Fruit fly (Drosophila melanogaster) whole organism, embryonic: ENCODE measurements around the gene CG16985.

Experiments used
- Bteb2 ChIP-seq: fragments of 200-800 bp; sonication (Bioruptor generic); optimal IDR thresholded peaks from 2 replicates; lab custom pipeline; 2016; ENCODE audit warnings: missing biosample characterization, missing genetic modification characterization
- CG10209 ChIP-seq: fragments of 200-800 bp; sonication (Bioruptor generic); optimal IDR thresholded peaks from 3 replicates; lab custom pipeline; 2017; ENCODE audit warnings: missing biosample characterization, mild to moderate bottlenecking, missing genetic modification characterization, missing genetic modification reagents
- CG10267 ChIP-seq: fragments of 200-800 bp; sonication (Bioruptor generic); optimal IDR thresholded peaks from 2 replicates; lab custom pipeline; 2018; ENCODE audit warnings: missing biosample characterization, mild to moderate bottlenecking, missing genetic modification characterization, moderate library complexity
- CG10321 ChIP-seq: fragments of 200-800 bp; sonication (Bioruptor generic); IDR thresholded peaks from 2 replicates; pipeline ENCODE4 v1.3.6; 2022; ENCODE audit warnings: missing biosample characterization, missing genetic modification characterization
- CG10431 ChIP-seq: fragments of 200-800 bp; sonication (Bioruptor generic); optimal IDR thresholded peaks from 3 replicates; lab custom pipeline; 2018; ENCODE audit warnings: missing biosample characterization, mild to moderate bottlenecking, missing genetic modification characterization
- CG10959 ChIP-seq: fragments of 200-800 bp; sonication (Bioruptor generic); IDR thresholded peaks from 2 replicates; pipeline ENCODE4 v1.3.6; 2022; ENCODE audit warnings: missing biosample characterization, missing genetic modification characterization
- CG11456 ChIP-seq: fragments of 200-800 bp; sonication (Bioruptor generic); IDR thresholded peaks from 3 replicates; pipeline ENCODE4 v1.3.6; 2022; ENCODE audit warnings: missing biosample characterization, missing genetic modification characterization
- CG11504 ChIP-seq: fragments of 200-800 bp; sonication (Bioruptor generic); optimal IDR thresholded peaks from 3 replicates; lab custom pipeline; 2019; ENCODE audit warnings: missing biosample characterization, mild to moderate bottlenecking, missing genetic modification characterization, moderate library complexity
- CG12391 ChIP-seq: fragments of 200-800 bp; sonication (Bioruptor generic); optimal IDR thresholded peaks from 3 replicates; lab custom pipeline; 2018; ENCODE audit warnings: missing biosample characterization, mild to moderate bottlenecking, missing genetic modification characterization, moderate library complexity
- CG12659 ChIP-seq: fragments of 200-800 bp; sonication (Bioruptor generic); optimal IDR thresholded peaks from 3 replicates; lab custom pipeline; 2017; ENCODE audit warnings: mild to moderate bottlenecking, missing biosample characterization, missing genetic modification reagents, missing genetic modification characterization
- CG1603 ChIP-seq: fragments of 200-800 bp; sonication (Bioruptor generic); optimal IDR thresholded peaks from 2 replicates; lab custom pipeline; 2019; ENCODE audit warnings: missing biosample characterization, mild to moderate bottlenecking, missing genetic modification characterization, moderate library complexity
- CG18619 ChIP-seq: fragments of 200-800 bp; sonication (Bioruptor generic); optimal IDR thresholded peaks from 3 replicates; lab custom pipeline; 2017; ENCODE audit warnings: missing biosample characterization, mild to moderate bottlenecking, missing genetic modification characterization
- CG31365 ChIP-seq: fragments of 200-800 bp; sonication (Bioruptor generic); optimal IDR thresholded peaks from 2 replicates; lab custom pipeline; 2018; ENCODE audit warnings: missing biosample characterization, mild to moderate bottlenecking, missing genetic modification characterization
- CG3163 ChIP-seq: fragments of 200-800 bp; sonication (Bioruptor generic); optimal IDR thresholded peaks from 3 replicates; lab custom pipeline; 2016; ENCODE audit warnings: missing biosample characterization, missing genetic modification characterization
- CG4404 ChIP-seq: fragments of 200-800 bp; sonication (Bioruptor generic); IDR thresholded peaks from 2 replicates; pipeline ENCODE4 v1.3.6; 2022; ENCODE audit warnings: missing biosample characterization, missing genetic modification characterization
- CG5180 ChIP-seq: fragments of 200-800 bp; sonication (Bioruptor generic); optimal IDR thresholded peaks from 3 replicates; lab custom pipeline; 2017; ENCODE audit warnings: missing biosample characterization, missing genetic modification characterization, mild to moderate bottlenecking, moderate library complexity, missing genetic modification reagents
- CG6683 ChIP-seq: fragments of 200-800 bp; sonication (Bioruptor generic); optimal IDR thresholded peaks from 2 replicates; lab custom pipeline; 2017; ENCODE audit warnings: missing biosample characterization, mild to moderate bottlenecking, missing genetic modification characterization, missing genetic modification reagents
- E2f1 ChIP-seq: fragments of 200-800 bp; sonication (Bioruptor generic); IDR thresholded peaks from 2 replicates; pipeline ENCODE4 v1.3.6; 2022; ENCODE audit warnings: missing biosample characterization, missing genetic modification characterization
- H15 ChIP-seq: fragments of 200-800 bp; sonication (Bioruptor generic); IDR thresholded peaks from 3 replicates; pipeline ENCODE4 v1.3.6; 2022; ENCODE audit warnings: missing biosample characterization, missing genetic modification characterization
- HHEX ChIP-seq: fragments of 200-800 bp; sonication (Bioruptor generic); optimal IDR thresholded peaks from 3 replicates; lab custom pipeline; 2017; ENCODE audit warnings: missing biosample characterization, mild to moderate bottlenecking, missing genetic modification characterization, missing genetic modification reagents
- HLH4C ChIP-seq: fragments of 200-800 bp; sonication (Bioruptor generic); IDR thresholded peaks from 3 replicates; pipeline ENCODE4 v1.3.6; 2022; ENCODE audit warnings: missing biosample characterization, missing genetic modification characterization; ENCODE audit not compliant: partially characterized antibody
- Med ChIP-seq: fragments of 200-800 bp; sonication (Bioruptor generic); peaks from one replicate; lab custom pipeline; 2016; ENCODE audit warnings: missing biosample characterization, missing genetic modification characterization, mild to moderate bottlenecking, inconsistent platforms, moderate library complexity
- Rx ChIP-seq: fragments of 200-800 bp; sonication (Bioruptor generic); IDR thresholded peaks from 2 replicates; pipeline ENCODE4 v1.3.6; 2022; ENCODE audit warnings: missing biosample characterization, missing genetic modification characterization
- Scr ChIP-seq: fragments of 200-800 bp; sonication (Bioruptor generic); IDR thresholded peaks from 2 replicates; pipeline ENCODE4 v1.3.6; 2022; ENCODE audit warnings: missing biosample characterization, missing genetic modification characterization; ENCODE audit not compliant: partially characterized antibody
- Ssrp ChIP-seq: fragments of 200-800 bp; sonication (Bioruptor generic); optimal IDR thresholded peaks from 2 replicates; lab custom pipeline; 2018; ENCODE audit warnings: missing biosample characterization, mild to moderate bottlenecking, missing genetic modification characterization, moderate library complexity
- abd-A ChIP-seq: fragments of 200-800 bp; sonication (Bioruptor generic); optimal IDR thresholded peaks from 3 replicates; lab custom pipeline; 2019; ENCODE audit warnings: missing biosample characterization, mild to moderate bottlenecking, missing genetic modification characterization, moderate library complexity
- aop ChIP-seq: fragments of 200-800 bp; sonication (Bioruptor generic); IDR thresholded peaks from 2 replicates; pipeline ENCODE4 v1.3.6; 2022; ENCODE audit warnings: missing biosample characterization, missing genetic modification characterization
- ara ChIP-seq: fragments of 200-800 bp; sonication (Bioruptor generic); IDR thresholded peaks from 2 replicates; pipeline ENCODE4 v1.3.6; 2022; ENCODE audit warnings: missing biosample characterization, missing genetic modification characterization
- cad ChIP-seq: fragments of >200 bp; optimal IDR thresholded peaks from 2 replicates; lab custom pipeline; 2017; ENCODE audit warnings: missing biosample characterization, missing genetic modification characterization
- disco-r ChIP-seq: fragments of 200-800 bp; sonication (Bioruptor generic); optimal IDR thresholded peaks from 2 replicates; lab custom pipeline; 2016; ENCODE audit warnings: missing biosample characterization, missing genetic modification characterization
- emc ChIP-seq: fragments of 200-800 bp; sonication (Bioruptor generic); optimal IDR thresholded peaks from 2 replicates; lab custom pipeline; 2016; ENCODE audit warnings: missing biosample characterization, missing genetic modification characterization
- gce ChIP-seq: fragments of 200-800 bp; sonication (Bioruptor generic); IDR thresholded peaks from 3 replicates; pipeline ENCODE4 v1.3.6; 2022; ENCODE audit warnings: missing biosample characterization, missing genetic modification characterization
- gem ChIP-seq: fragments of 200-800 bp; sonication (Bioruptor generic); optimal IDR thresholded peaks from 2 replicates; lab custom pipeline; 2019; ENCODE audit warnings: missing biosample characterization, mild to moderate bottlenecking, missing genetic modification characterization, moderate library complexity
- inv ChIP-seq: fragments of 200-800 bp; sonication (Bioruptor generic); IDR thresholded peaks from 2 replicates; pipeline ENCODE4 v1.3.6; 2022; ENCODE audit warnings: missing biosample characterization, missing genetic modification characterization; ENCODE audit not compliant: partially characterized antibody
- lab ChIP-seq: fragments of 200-800 bp; sonication (Bioruptor generic); optimal IDR thresholded peaks from 3 replicates; lab custom pipeline; 2017; ENCODE audit warnings: missing biosample characterization, missing genetic modification characterization, mild to moderate bottlenecking, moderate library complexity, missing genetic modification reagents
- lov ChIP-seq, 2 experiments: fragments of 200-800 bp in 1 of 2; fragments of >200 bp in 1 of 2; sonication (Bioruptor generic) in 1 of 2; IDR thresholded peaks in 1 of 2; optimal IDR thresholded peaks in 1 of 2; 2 replicates in 1 of 2; 3 replicates in 1 of 2; pipeline versions ENCODE4 v1.3.6 to Lab custom; 2017 to 2022; ENCODE audit warnings: missing biosample characterization in 1 of 2, missing genetic modification characterization in 1 of 2
- maf-S ChIP-seq: fragments of 200-800 bp; sonication (Bioruptor generic); optimal IDR thresholded peaks from 2 replicates; lab custom pipeline; 2016; ENCODE audit warnings: missing biosample characterization, missing genetic modification characterization
- nmo ChIP-seq: fragments of 200-800 bp; sonication (Bioruptor generic); optimal IDR thresholded peaks from 2 replicates; lab custom pipeline; 2018; ENCODE audit warnings: missing biosample characterization, mild to moderate bottlenecking, missing genetic modification characterization, moderate library complexity
- pan ChIP-seq, 4 experiments: fragments of >200 bp in 3 of 4; fragments of 200-800 bp in 1 of 4; sonication (Bioruptor generic) in 1 of 4; optimal IDR thresholded peaks in 3 of 4; IDR thresholded peaks in 1 of 4; 2 replicates each; pipeline versions ENCODE4 v1.3.6 to Lab custom; 2017 to 2022; ENCODE audit warnings: missing biosample characterization in 2 of 4, missing genetic modification characterization in 2 of 4, mixed read lengths in 1 of 4
- pnt ChIP-seq: fragments of 200-800 bp; sonication (Bioruptor generic); optimal IDR thresholded peaks from 3 replicates; lab custom pipeline; 2016; ENCODE audit warnings: missing biosample characterization, missing genetic modification characterization
- sd ChIP-seq: fragments of 200-800 bp; sonication (Bioruptor generic); optimal IDR thresholded peaks from 3 replicates; lab custom pipeline; 2018; ENCODE audit warnings: missing biosample characterization, mild to moderate bottlenecking, missing genetic modification characterization, moderate library complexity
- sna ChIP-seq: fragments of 200-800 bp; sonication (Bioruptor generic); IDR thresholded peaks from 2 replicates; pipeline ENCODE4 v1.3.6; 2022; ENCODE audit warnings: missing biosample characterization, missing genetic modification characterization; ENCODE audit not compliant: partially characterized antibody
- tin ChIP-seq: fragments of 200-800 bp; sonication (Bioruptor generic); optimal IDR thresholded peaks from 3 replicates; lab custom pipeline; 2016; ENCODE audit warnings: missing biosample characterization, missing genetic modification characterization
- trem ChIP-seq: fragments of 200-800 bp; optimal IDR thresholded peaks from 3 replicates; lab custom pipeline; 2019; ENCODE audit warnings: missing biosample characterization, mild to moderate bottlenecking, missing genetic modification characterization, moderate library complexity
- ttk ChIP-seq: fragments of 200-800 bp; sonication (Bioruptor generic); IDR thresholded peaks from 2 replicates; pipeline ENCODE4 v2.1.2; 2022; ENCODE audit warnings: missing biosample characterization, missing genetic modification characterization
- tx ChIP-seq: fragments of 200-800 bp; sonication (Bioruptor generic); optimal IDR thresholded peaks from 2 replicates; lab custom pipeline; 2016; ENCODE audit warnings: missing biosample characterization, missing genetic modification characterization
- vvl ChIP-seq: fragments of 200-800 bp; sonication (Bioruptor generic); IDR thresholded peaks from 2 replicates; pipeline ENCODE4 v1.3.6; 2022; ENCODE audit warnings: missing biosample characterization, missing genetic modification characterization
- zf30C ChIP-seq: fragments of 200-800 bp; sonication (Bioruptor generic); optimal IDR thresholded peaks from 3 replicates; lab custom pipeline; 2018; ENCODE audit warnings: missing biosample characterization, mild to moderate bottlenecking, missing genetic modification characterization
- zfh2 ChIP-seq: fragments of 200-800 bp; sonication (Bioruptor generic); optimal IDR thresholded peaks from 2 replicates; lab custom pipeline; 2016; ENCODE audit warnings: missing biosample characterization, missing genetic modification characterization

The CG16985 gene

DNA sequence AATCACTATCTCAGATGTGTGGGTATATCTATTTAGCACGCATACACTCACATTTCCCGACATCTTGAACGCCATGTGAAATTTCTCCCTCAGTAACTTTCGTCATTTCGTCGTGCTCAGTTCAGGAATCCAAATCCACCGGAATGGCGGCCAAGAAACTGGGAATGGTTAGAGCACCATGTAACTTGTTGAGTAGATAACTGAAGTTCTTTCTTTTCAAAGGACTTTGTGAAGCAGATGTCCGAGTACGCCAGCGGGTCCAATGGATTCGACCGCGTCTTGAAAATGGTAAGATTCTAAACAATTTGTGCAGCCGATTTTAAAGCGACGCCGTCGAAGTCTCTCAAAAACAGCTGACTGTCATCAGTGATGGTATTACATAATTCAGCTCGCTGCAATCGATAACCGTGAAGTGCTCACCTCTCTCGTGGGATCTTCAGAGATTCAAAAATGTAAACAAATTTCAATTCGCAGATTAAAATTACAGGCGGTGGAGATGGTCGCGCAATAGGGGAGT, at the start of gene CG16985, which contains the start of gene CG12182 (continued):
- TF ChIP-seq gem (no peak), trem (no peak), nmo (GFP tag; lab: Kevin White, UChicago) (no peak), Bteb2 (no peak), aop (no peak), abd-A (tag; lab: Kevin White, UChicago) (no peak), CG11456 (GFP tag; lab: Robert Waterston, UW) (no peak), CG11504 (tag; lab: Kevin White, UChicago) (no peak), tin (GFP tag; lab: Kevin White, UChicago) (no peak), CG10431 (GFP tag; lab: Kevin White, UChicago) (no peak), CG4404 (GFP tag; lab: Robert Waterston, UW) (no peak), Rx (GFP tag; lab: Robert Waterston, UW) (no peak), CG5180 (no peak), H15 (no peak), pnt (no peak), Ssrp (no peak), CG3163 (GFP tag; lab: Kevin White, UChicago) (no peak), CG12659 (GFP tag; lab: Kevin White, UChicago) (no peak), sd (tag; lab: Kevin White, UChicago) (no peak), CG10959 (GFP tag; lab: Robert Waterston, UW) (no peak), Med (GFP tag; lab: Kevin White, UChicago) (peak; percentile 83), inv (GFP tag; lab: Robert Waterston, UW) (no peak), pan (optimal IDR thresholded peaks at IDR 0.05; lab: Kevin White, UChicago) (no peak), pan (GFP tag; optimal IDR thresholded peaks at IDR 0.05 in 1 of 2, IDR thresholded peaks at IDR 0.05 in 1 of 2) (no peak), CG12391 (tag; lab: Kevin White, UChicago) (peak; percentile 5), ara (GFP tag; lab: Robert Waterston, UW) (no peak), HHEX (GFP tag; lab: Kevin White, UChicago) (no peak), sna (GFP tag; lab: Robert Waterston, UW) (0 out of 2 replicates have a peak, but pooled peaks have one; percentile 47), CG18619 (GFP tag; lab: Kevin White, UChicago) (no peak), lab (no peak), tx (GFP tag; lab: Kevin White, UChicago) (no peak), zfh2 (GFP tag; lab: Kevin White, UChicago) (no peak), ttk (GFP tag; lab: Robert Waterston, UW) (no peak), vvl (GFP tag; lab: Robert Waterston, UW) (peak; percentile 46), cad (GFP tag; lab: Kevin White, UChicago) (no peak), CG10209 (no peak), Scr (GFP tag; lab: Robert Waterston, UW) (peak; percentile 46; the same call in 1 of the 2 replicates), maf-S (no peak), CG1603 (tag; lab: Kevin White, UChicago) (no peak), E2f1 (GFP tag; lab: Robert Waterston, UW) (no peak), CG31365 (tag; lab: Kevin White, UChicago) (no peak), gce (no peak), HLH4C (GFP tag; lab: Robert Waterston, UW) (peak; percentile 49; the same call in 1 of the 3 replicates), CG10267 (tag; lab: Kevin White, UChicago) (no peak), lov (optimal IDR thresholded peaks at IDR 0.05; lab: Kevin White, UChicago) (no peak), lov (GFP tag; IDR thresholded peaks at IDR 0.05; lab: Robert Waterston, UW) (no peak), CG6683 (GFP tag; lab: Kevin White, UChicago) (no peak), disco-r (GFP tag; lab: Kevin White, UChicago) (no peak), emc (GFP tag; lab: Kevin White, UChicago) (no peak), zf30C (no peak), CG10321 (GFP tag; lab: Robert Waterston, UW) (no peak)
